Worm (Caenorhabditis elegans): ENCODE results near the gene R10E11.6.

The R10E11.6 gene

DNA sequence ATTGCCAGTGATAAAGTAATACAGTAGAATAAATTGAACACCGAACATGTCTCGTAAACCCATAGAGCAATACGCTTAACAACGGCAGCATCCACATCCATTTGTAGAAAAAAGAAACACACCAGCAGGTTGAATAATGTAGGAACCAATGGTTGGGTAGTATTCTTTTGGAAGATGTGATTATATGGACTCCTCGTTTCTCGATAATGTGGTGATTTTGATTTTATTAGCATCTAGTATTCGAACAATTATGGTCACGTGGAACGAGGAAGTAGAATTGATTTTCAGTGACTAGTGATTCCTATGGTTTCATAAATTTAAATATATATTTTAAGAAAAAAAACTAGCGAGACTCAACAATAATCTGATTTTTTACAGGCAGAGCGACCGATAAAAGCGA lies 13.6 kb downstream of the R10E11.6 start, which contains the start of gene srxa-10:
Gene srxa-10 (minus strand): TSS at position 101 of the 400 bp plus-strand sequence.
- TF ChIP-seq rnt-1 (tag; optimal IDR thresholded peaks at IDR 0.05) = no peak

DNA sequence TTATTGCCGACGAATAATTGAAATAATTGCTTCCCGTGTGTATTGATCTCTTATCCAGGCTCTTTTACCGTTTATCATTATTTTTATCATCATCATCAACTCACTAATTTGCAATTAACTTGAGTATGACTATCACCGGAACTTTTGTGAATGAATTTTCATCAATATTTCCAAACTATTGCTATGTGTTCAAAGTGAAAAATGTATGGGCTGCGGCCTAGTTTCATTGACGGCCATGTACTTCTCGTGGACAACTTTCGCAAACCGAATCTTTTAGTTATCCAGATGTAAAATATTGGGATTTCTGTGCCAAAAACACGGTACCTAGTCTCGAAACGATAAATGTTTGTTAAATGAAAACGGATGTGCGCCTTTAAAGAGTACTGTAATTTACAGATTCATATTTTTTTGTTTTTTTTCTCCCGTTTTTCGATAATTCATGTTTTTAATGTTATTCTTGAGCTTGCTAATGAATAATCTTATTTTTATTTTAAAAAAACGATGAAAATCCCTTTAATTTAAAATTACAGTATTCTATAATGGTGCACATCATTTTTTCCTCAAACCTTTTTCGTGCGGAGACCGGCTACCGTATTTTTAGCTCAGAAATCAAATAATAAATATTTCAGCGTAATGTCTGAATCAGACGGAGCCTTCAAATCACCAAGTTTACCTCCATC lies 15.8 kb downstream of the R10E11.6 start, which contains the start of gene ZK632.2:
Gene ZK632.2 (plus strand): TSS at position 630 of the 680 bp plus-strand sequence.
- TF ChIP-seq efl-1 (optimal IDR thresholded peaks at IDR 0.05) (peak; percentile 1 to 27), efl-1 (GFP tag; optimal IDR thresholded peaks at IDR 0.05 in 1 of 2) (peak in 1 of 2 experiments; percentile 22), unc-98 (GFP tag; IDR thresholded peaks at IDR 0.05) (no peak), C04F5.9 (tag; optimal IDR thresholded peaks at IDR 0.05) (no peak), nhr-11 (tag; optimal IDR thresholded peaks at IDR 0.05) (no peak), pag-3 (tag; optimal IDR thresholded peaks at IDR 0.05; ENCODE audit: borderline replicate concordance, insufficient read depth) (no peak), rnt-1 (tag; optimal IDR thresholded peaks at IDR 0.05) (peak; percentile 68), aly-2 (tag; optimal IDR thresholded peaks at IDR 0.05) (peak; percentile 32), Y116A8C.19 (tag; optimal IDR thresholded peaks at IDR 0.05; ENCODE audit: borderline replicate concordance) (no peak), dpl-1 (GFP tag; optimal IDR thresholded peaks at IDR 0.05) (peak in 1 of 3 experiments; percentile 43), F16B12.6 (tag; optimal IDR thresholded peaks at IDR 0.05) (no peak), zip-4 (GFP tag; optimal IDR thresholded peaks at IDR 0.05) (no peak), ztf-11 (tag; optimal IDR thresholded peaks at IDR 0.05) (no peak), lin-35 (GFP tag; optimal IDR thresholded peaks at IDR 0.05) (peak in 1 of 2 experiments; percentile 32), mab-9 (GFP tag; IDR thresholded peaks at IDR 0.05) (no peak), mdl-1 (tag; optimal IDR thresholded peaks at IDR 0.05) (peak in 1 of 2 experiments; percentile 12), unc-30 (tag; optimal IDR thresholded peaks at IDR 0.05) (no peak), snu-23 (GFP tag; optimal IDR thresholded peaks at IDR 0.05) (peak; percentile 30), lir-3 (tag; optimal IDR thresholded peaks at IDR 0.05; ENCODE audit: poor library complexity) (peak; percentile 35), pax-3 (tag; optimal IDR thresholded peaks at IDR 0.05) (no peak), lin-13 (GFP tag; optimal IDR thresholded peaks at IDR 0.05) (no peak), nhr-71 (tag; optimal IDR thresholded peaks at IDR 0.05) (peak; percentile 20), C34B4.2 (tag; optimal IDR thresholded peaks at IDR 0.05) (no peak), hlh-4 (tag; optimal IDR thresholded peaks at IDR 0.05) (no peak), unc-130 (tag; optimal IDR thresholded peaks at IDR 0.05) (no peak), egl-27 (tag; optimal IDR thresholded peaks at IDR 0.05) (no peak), lsy-2 (tag; optimal IDR thresholded peaks at IDR 0.05) (peak in 1 of 2 experiments; percentile 27), fkh-4 (tag; optimal IDR thresholded peaks at IDR 0.05; ENCODE audit: borderline replicate concordance) (peak; percentile 21), ces-1 (GFP tag; optimal IDR thresholded peaks at IDR 0.05) (no peak), elt-2 (tag; optimal IDR thresholded peaks at IDR 0.05) (no peak), ceh-90 (tag; optimal IDR thresholded peaks at IDR 0.05) (no peak), nhr-12 (tag; optimal IDR thresholded peaks at IDR 0.05) (no peak), nhr-85 (tag) (peak; percentile 31)

DNA sequence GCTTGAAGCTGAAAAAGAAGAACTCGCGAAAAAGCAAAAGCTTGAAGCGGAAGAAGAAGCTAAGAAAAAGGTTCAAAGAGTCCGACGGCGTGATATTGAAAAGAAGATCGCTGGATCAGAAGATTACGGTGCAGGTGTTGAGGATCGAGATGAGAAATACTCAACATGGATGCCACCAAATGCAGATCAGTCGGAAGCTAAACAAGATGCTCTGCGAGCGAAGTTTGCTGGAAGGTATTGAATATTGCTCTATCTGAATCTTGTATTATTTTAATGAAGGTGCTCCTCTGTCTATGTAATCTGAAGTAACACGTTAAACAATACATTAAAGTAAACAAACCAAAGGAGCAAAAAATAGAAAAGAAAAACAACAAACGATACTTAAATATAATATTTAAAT lies 19.2 kb downstream of the R10E11.6 start:
- no peak for TF ChIP-seq C04F5.9 (tag; optimal IDR thresholded peaks at IDR 0.05)
- no peak for TF ChIP-seq efl-1 (optimal IDR thresholded peaks at IDR 0.05)
- TF ChIP-seq efl-1 (GFP tag; optimal IDR thresholded peaks at IDR 0.05 in 1 of 2) = peak in 1 of 2 experiments; percentile 55
- TF ChIP-seq tlp-1 (tag; optimal IDR thresholded peaks at IDR 0.05) = no peak
- TF ChIP-seq lin-14 (GFP tag; optimal IDR thresholded peaks at IDR 0.05) = no peak
- TF ChIP-seq unc-86 (tag; optimal IDR thresholded peaks at IDR 0.05) = no peak
